Fruit fly (Drosophila melanogaster): ENCODE measurements around the gene Mhcl.

DNA sequence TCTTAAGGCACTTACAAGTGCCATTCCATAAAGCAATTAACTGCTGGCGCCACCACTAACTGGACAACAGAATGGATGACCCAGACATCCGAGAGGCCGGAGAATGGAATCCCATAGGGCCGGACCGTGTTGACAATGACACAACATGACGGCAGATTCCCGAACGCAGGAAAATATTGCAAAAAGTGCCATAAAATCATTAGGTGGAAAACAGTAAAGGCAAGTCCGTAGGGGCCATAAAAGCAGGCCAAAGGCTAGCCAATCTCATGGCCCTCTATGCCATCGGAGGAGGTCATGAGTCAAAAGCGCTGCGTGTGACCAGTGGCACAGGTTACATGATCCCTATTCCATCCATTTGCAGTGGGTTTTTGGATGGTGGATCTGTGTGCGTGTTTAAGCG, 69.9 kb downstream of the Mhcl start:
- no peak for TF ChIP-seq esn (GFP tag; optimal IDR thresholded peaks at IDR 0.05)
- no peak for TF ChIP-seq CG3032 (tag; optimal IDR thresholded peaks at IDR 0.05)
- TF ChIP-seq Smox (GFP tag; optimal IDR thresholded peaks at IDR 0.05): no peak
- no peak for TF ChIP-seq CG32006 (GFP tag; optimal IDR thresholded peaks at IDR 0.05)
- TF ChIP-seq Sox102F (GFP tag; optimal IDR thresholded peaks at IDR 0.05): no peak
- TF ChIP-seq Blimp-1 (GFP tag; optimal IDR thresholded peaks at IDR 0.05): no peak
- TF ChIP-seq CG16779 (tag; optimal IDR thresholded peaks at IDR 0.05): no peak
- TF ChIP-seq Ets21C (GFP tag; optimal IDR thresholded peaks at IDR 0.05): no peak
- TF ChIP-seq salr (GFP tag; optimal IDR thresholded peaks at IDR 0.05): no peak
- no peak for TF ChIP-seq CG15336 (GFP tag; IDR thresholded peaks at IDR 0.05)
- no peak for TF ChIP-seq CG6854 (GFP tag; optimal IDR thresholded peaks at IDR 0.05)
